Worm (Caenorhabditis elegans): ENCODE data around the gene F14F9.5.

DNA sequence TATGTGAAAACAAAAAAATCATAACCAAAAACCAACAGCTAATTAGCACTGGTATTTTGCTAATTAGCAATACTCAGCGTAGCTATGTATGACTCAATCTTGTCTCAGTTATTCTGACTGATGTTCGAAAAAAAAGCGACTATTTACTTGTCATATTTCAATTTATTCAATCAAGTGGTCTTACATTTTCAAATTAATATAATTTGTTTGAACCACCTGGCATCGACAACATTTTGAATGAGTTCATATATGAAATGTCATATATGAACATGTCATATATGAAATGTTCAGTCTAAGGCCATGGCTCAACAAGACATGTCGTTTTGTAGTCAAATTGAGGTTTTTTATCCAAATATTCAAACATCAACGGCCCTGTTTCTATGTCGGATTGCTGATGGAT lies 38.5 kb downstream of the F14F9.5 start, which contains the start of gene srw-140:
- TF ChIP-seq ama-1 (optimal IDR thresholded peaks at IDR 0.05) (no peak), tra-4 (tag; optimal IDR thresholded peaks at IDR 0.05) (no peak), sea-1 (GFP tag; conservative IDR thresholded peaks at IDR 0.05) (no peak), B0310.2 (tag; optimal IDR thresholded peaks at IDR 0.05) (no peak), aly-1 (tag; optimal IDR thresholded peaks at IDR 0.05) (no peak), tbx-37 (GFP tag; conservative IDR thresholded peaks at IDR 0.05) (no peak), ets-7 (tag; optimal IDR thresholded peaks at IDR 0.05) (no peak)
